Worm (Caenorhabditis elegans): ENCODE measurements around the gene srt-37.
"Not testable (repeated sequence)": the region's sequence is repeated elsewhere in the genome, so short reads cannot be mapped to it uniquely, and the experiment has no call there.

DNA sequence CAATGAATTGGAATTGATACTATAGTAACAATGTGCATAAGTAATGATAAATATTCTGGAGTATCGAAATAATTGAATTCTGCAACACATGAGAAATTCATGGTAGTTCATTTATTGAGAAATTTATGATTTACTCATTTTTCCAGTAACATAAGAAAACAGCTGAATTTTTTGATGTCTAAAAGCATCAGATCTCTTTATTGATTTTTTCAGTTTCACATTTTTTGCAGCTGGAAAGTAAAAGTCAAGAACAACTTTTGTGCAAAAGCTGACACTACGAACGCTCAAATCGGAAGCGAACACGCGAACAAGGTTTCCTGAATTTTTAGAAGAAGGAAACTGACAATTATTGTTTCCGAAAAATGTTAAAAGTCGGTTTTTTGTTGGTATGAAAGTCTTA, 8.5 kb upstream of the srt-37 start, which contains the start of gene srh-193:
- TF ChIP-seq dao-5, him-1 (tag; optimal IDR thresholded peaks at IDR 0.05): not testable (repeated sequence)
